Fruit fly (Drosophila melanogaster): ENCODE data around the gene Las.
A peak's percentile ranks its signal among the peaks of the same experiment; 100 is the strongest.

Las gene

DNA sequence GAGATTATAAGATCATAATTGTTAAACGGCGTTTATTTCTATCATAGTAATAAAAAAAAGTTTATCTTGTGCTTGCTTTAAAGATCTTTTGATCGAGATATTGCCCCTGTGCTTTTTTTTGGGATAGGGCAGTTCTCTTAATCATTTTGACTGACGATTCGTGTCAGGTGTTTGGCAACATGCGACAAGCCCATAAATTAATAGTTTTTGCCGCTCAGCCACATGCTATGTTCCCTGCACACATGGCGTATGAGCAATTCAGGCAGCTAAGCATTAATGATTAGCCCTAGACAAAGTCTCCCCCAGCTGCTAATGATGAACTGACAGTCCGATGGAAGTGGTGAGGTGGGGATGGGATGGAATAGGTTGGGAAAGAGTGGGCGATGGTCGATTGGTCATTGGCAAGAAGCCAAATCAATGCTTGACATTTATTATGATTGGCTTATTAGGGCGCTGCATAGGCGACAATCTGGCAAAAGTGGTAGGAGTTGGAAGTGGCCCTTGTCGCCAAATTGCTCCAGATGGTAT is 8.8 kb upstream of the Las start:
- TF ChIP-seq B-H2 (GFP tag; optimal IDR thresholded peaks at IDR 0.05) (no peak), HLH4C (GFP tag; IDR thresholded peaks at IDR 0.05; ENCODE audit: partially characterized antibody) (no peak), Ptx1 (GFP tag; IDR thresholded peaks at IDR 0.05) (0 out of 2 replicates have a peak, but pooled peaks have one; percentile 5), cwo (GFP tag; optimal IDR thresholded peaks at IDR 0.05) (peak; percentile 17), BEAF-32 (GFP tag; optimal IDR thresholded peaks at IDR 0.05) (no peak), knrl (GFP tag; IDR thresholded peaks at IDR 0.05; ENCODE audit: partially characterized antibody) (no peak), nau (GFP tag; optimal IDR thresholded peaks at IDR 0.05) (peak; percentile 92), kah (GFP tag; optimal IDR thresholded peaks at IDR 0.05) (no peak), CG1792 (GFP tag; optimal IDR thresholded peaks at IDR 0.05) (no peak), Optix (GFP tag; IDR thresholded peaks at IDR 0.05) (no peak), C15 (GFP tag; IDR thresholded peaks at IDR 0.05) (no peak), zf30C (GFP tag; optimal IDR thresholded peaks at IDR 0.05) (no peak), CG11247 (GFP tag; IDR thresholded peaks at IDR 0.05) (0 out of 2 replicates have a peak, but pooled peaks have one; percentile 9), sd (tag; optimal IDR thresholded peaks at IDR 0.05) (peak; percentile 5), az2 (GFP tag; optimal IDR thresholded peaks at IDR 0.05) (no peak), ap (GFP tag; IDR thresholded peaks at IDR 0.05) (no peak), PHDP (tag; optimal IDR thresholded peaks at IDR 0.05) (no peak), gro (GFP tag; optimal IDR thresholded peaks at IDR 0.05) (peak; percentile 37), corto (GFP tag; optimal IDR thresholded peaks at IDR 0.05) (no peak), crol (GFP tag; IDR thresholded peaks at IDR 0.05) (peak; percentile 25; the same call in 1 of the 2 replicates), CG6175 (GFP tag; IDR thresholded peaks at IDR 0.05) (no peak), D (optimal IDR thresholded peaks at IDR 0.05) (no peak), D (GFP tag; optimal IDR thresholded peaks at IDR 0.05) (no peak), CG12769 (tag; optimal IDR thresholded peaks at IDR 0.05) (peak; percentile 92), CG1832 (GFP tag; optimal IDR thresholded peaks at IDR 0.05) (no peak), chinmo (GFP tag; IDR thresholded peaks at IDR 0.05; ENCODE audit: partially characterized antibody) (peak; percentile 30; the same call in 1 of the 4 replicates), CG3065 (GFP tag; optimal IDR thresholded peaks at IDR 0.05) (no peak), amos (GFP tag; IDR thresholded peaks at IDR 0.05; ENCODE audit: partially characterized antibody) (no peak), run (tag; optimal IDR thresholded peaks at IDR 0.05) (no peak), Asciz (GFP tag; optimal IDR thresholded peaks at IDR 0.05) (no peak), CG10959 (GFP tag; IDR thresholded peaks at IDR 0.05) (no peak), CG43689 (GFP tag; IDR thresholded peaks at IDR 0.05) (no peak), Ravus (GFP tag; IDR thresholded peaks at IDR 0.05) (no peak), Deaf1 (tag; optimal IDR thresholded peaks at IDR 0.05) (no peak), CG12299 (tag; optimal IDR thresholded peaks at IDR 0.05) (no peak), Blimp-1 (GFP tag; optimal IDR thresholded peaks at IDR 0.05) (no peak), Atf3 (GFP tag; optimal IDR thresholded peaks at IDR 0.05) (no peak), Med (GFP tag) (peak; percentile 74), mirr (GFP tag; optimal IDR thresholded peaks at IDR 0.05) (peak; percentile 53), CG17186 (GFP tag; optimal IDR thresholded peaks at IDR 0.05) (no peak), CG2712 (tag; optimal IDR thresholded peaks at IDR 0.05) (no peak), Rfx (GFP tag; IDR thresholded peaks at IDR 0.05) (0 out of 2 replicates have a peak, but pooled peaks have one; percentile 5), CG4328 (GFP tag; optimal IDR thresholded peaks at IDR 0.05) (peak; percentile 44), sr (GFP tag; IDR thresholded peaks at IDR 0.05) (peak; percentile 98), CG4404 (GFP tag; IDR thresholded peaks at IDR 0.05) (no peak), prd (optimal IDR thresholded peaks at IDR 0.05) (no peak), prd (GFP tag; IDR thresholded peaks at IDR 0.05) (no peak), da (GFP tag; optimal IDR thresholded peaks at IDR 0.05) (no peak), CG10543 (GFP tag; optimal IDR thresholded peaks at IDR 0.05) (peak; percentile 53), CG14710 (tag; optimal IDR thresholded peaks at IDR 0.05) (no peak), ash1 (GFP tag; optimal IDR thresholded peaks at IDR 0.05) (no peak)

Measured in whole organism, embryonic.